Worm (Caenorhabditis elegans) whole organism, L1 larva: Measurements from ENCODE around the gene F21E9.2.

Experiments
- F16B12.6 ChIP-seq: fragments of 150-350 bp; optimal IDR thresholded peaks from 2 replicates; lab custom pipeline; 2014; ENCODE audit warnings: missing biosample characterization, missing genetic modification characterization
- ceh-90 ChIP-seq: sonication (generic microtip); optimal IDR thresholded peaks from 2 replicates; lab custom pipeline; 2016; ENCODE audit warnings: missing genetic modification characterization, missing compliant biosample characterization
- elt-3 ChIP-seq, 6 experiments: fragments of 150-350 bp in 1 of 6; sonication (generic microtip); optimal IDR thresholded peaks; 2 replicates each; lab custom pipeline; 2017 to 2018; ENCODE audit warnings: missing biosample characterization in 6 of 6, missing genetic modification characterization in 6 of 6, inconsistent platforms in 1 of 6
- lin-39 ChIP-seq: fragments of 150-350 bp; optimal IDR thresholded peaks from 2 replicates; lab custom pipeline; 2014; ENCODE audit warnings: missing biosample characterization, missing genetic modification reagents, missing genetic modification characterization
- nhr-77 ChIP-seq: fragments of 150-350 bp; optimal IDR thresholded peaks from 2 replicates; lab custom pipeline; 2014; ENCODE audit warnings: missing biosample characterization, missing genetic modification characterization
- snpc-4 ChIP-seq: fragments of 150-350 bp; optimal IDR thresholded peaks from 2 replicates; lab custom pipeline; 2014; ENCODE audit warnings: missing biosample characterization, missing genetic modification characterization
- unc-130 ChIP-seq: fragments of 150-350 bp; optimal IDR thresholded peaks from 2 replicates; lab custom pipeline; 2017; ENCODE audit warnings: missing biosample characterization, missing genetic modification characterization, inconsistent platforms
- zag-1 ChIP-seq: fragments of 150-350 bp; optimal IDR thresholded peaks from 2 replicates; lab custom pipeline; 2014; ENCODE audit warnings: missing biosample characterization, missing genetic modification characterization

DNA sequence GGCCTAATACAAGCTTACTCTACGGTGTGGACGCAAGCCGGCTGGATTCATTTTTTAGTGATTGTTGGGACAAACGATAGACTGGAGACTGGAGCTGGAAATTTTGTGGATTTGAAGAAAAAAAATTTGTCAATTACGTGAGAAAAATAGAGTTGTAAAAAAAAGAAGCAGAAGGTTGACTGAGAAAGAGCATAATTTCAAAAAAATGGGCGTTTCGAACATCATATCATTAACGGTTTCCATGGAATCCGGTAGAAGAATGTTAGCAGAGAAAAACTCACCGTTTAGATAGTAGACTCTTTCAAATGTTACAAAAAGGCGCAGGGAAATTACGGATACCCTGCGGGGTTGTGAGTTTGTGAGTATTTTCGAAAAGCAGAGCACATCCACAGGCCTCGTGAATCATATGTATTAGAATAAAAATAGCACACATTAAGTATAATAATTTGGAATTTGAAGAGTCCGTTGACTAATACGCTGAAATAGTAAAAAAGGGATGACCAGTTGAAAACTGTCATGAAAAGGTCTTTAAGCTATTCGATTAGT is 41.1 kb upstream of the F21E9.2 start, which contains the start of gene F56C3.7:
- TF ChIP-seq lin-39 (tag; lab: Kevin White, UChicago) (no peak), nhr-77 (no peak), elt-3 (tag; optimal IDR thresholded peaks at IDR 0.05; lab: Kevin White, UChicago) (no peak), zag-1 (tag; lab: Kevin White, UChicago) (no peak), F16B12.6 (tag; lab: Kevin White, UChicago) (no peak), ceh-90 (tag; lab: Kevin White, UChicago) (no peak), snpc-4 (tag; lab: Kevin White, UChicago) (no peak), unc-130 (tag; lab: Kevin White, UChicago) (no peak)
